Fruit fly (Drosophila melanogaster) whole organism, embryonic: Measurements from ENCODE around the gene Orp8.

ENCODE experiments used
- Atf-2 ChIP-seq: fragments of 200-800 bp; sonication (Bioruptor generic); optimal IDR thresholded peaks from 2 replicates; lab custom pipeline; 2016; ENCODE audit warnings: missing biosample characterization, missing genetic modification characterization
- Bdp1 ChIP-seq: fragments of 200-800 bp; sonication (Bioruptor generic); optimal IDR thresholded peaks from 3 replicates; lab custom pipeline; 2016; ENCODE audit warnings: missing biosample characterization, missing genetic modification characterization
- CG10147 ChIP-seq: fragments of 200-800 bp; sonication (Bioruptor generic); optimal IDR thresholded peaks from 2 replicates; lab custom pipeline; 2019; ENCODE audit warnings: missing biosample characterization, mild to moderate bottlenecking, missing genetic modification characterization, moderate library complexity
- CG12071 ChIP-seq: fragments of 200-800 bp; sonication (Bioruptor generic); optimal IDR thresholded peaks from 3 replicates; lab custom pipeline; 2018; ENCODE audit warnings: missing biosample characterization, mild to moderate bottlenecking, missing genetic modification characterization
- CG14014 ChIP-seq: fragments of 200-800 bp; sonication (Bioruptor generic); IDR thresholded peaks from 2 replicates; pipeline ENCODE4 v1.3.6; 2022; ENCODE audit warnings: missing biosample characterization, missing genetic modification characterization
- CG15696 ChIP-seq: fragments of 200-800 bp; sonication (Bioruptor generic); optimal IDR thresholded peaks from 2 replicates; lab custom pipeline; 2019; ENCODE audit warnings: missing biosample characterization, mild to moderate bottlenecking, missing genetic modification characterization, moderate library complexity
- CG1603 ChIP-seq: fragments of 200-800 bp; sonication (Bioruptor generic); optimal IDR thresholded peaks from 2 replicates; lab custom pipeline; 2019; ENCODE audit warnings: missing biosample characterization, mild to moderate bottlenecking, missing genetic modification characterization, moderate library complexity
- CG17186 ChIP-seq: fragments of 200-800 bp; sonication (Bioruptor generic); optimal IDR thresholded peaks from 3 replicates; lab custom pipeline; 2017; ENCODE audit warnings: missing biosample characterization, missing genetic modification reagents, missing genetic modification characterization
- CG2199 ChIP-seq: fragments of 200-800 bp; sonication (Bioruptor generic); IDR thresholded peaks from 3 replicates; pipeline ENCODE4 v1.3.6; 2022; ENCODE audit warnings: missing biosample characterization, missing genetic modification characterization
- CG31388 ChIP-seq: fragments of 200-800 bp; sonication (Bioruptor generic); optimal IDR thresholded peaks from 2 replicates; lab custom pipeline; 2016; ENCODE audit warnings: missing biosample characterization, missing genetic modification characterization
- CG3407 ChIP-seq: fragments of 200-800 bp; sonication (Bioruptor generic); optimal IDR thresholded peaks from 2 replicates; lab custom pipeline; 2018; ENCODE audit warnings: missing biosample characterization, mild to moderate bottlenecking, missing genetic modification characterization
- CG4282 ChIP-seq: fragments of 200-800 bp; sonication (Bioruptor generic); optimal IDR thresholded peaks from 2 replicates; lab custom pipeline; 2016; ENCODE audit warnings: missing biosample characterization, missing genetic modification characterization
- CG4707 ChIP-seq: fragments of 200-800 bp; sonication (Bioruptor generic); optimal IDR thresholded peaks from 2 replicates; lab custom pipeline; 2018; ENCODE audit warnings: missing biosample characterization, mild to moderate bottlenecking, missing genetic modification characterization, moderate library complexity
- CG9797 ChIP-seq: fragments of 200-800 bp; sonication (Bioruptor generic); optimal IDR thresholded peaks from 3 replicates; lab custom pipeline; 2018; ENCODE audit warnings: missing biosample characterization, mild to moderate bottlenecking, missing genetic modification characterization
- D ChIP-seq, 2 experiments: fragments of 200-800 bp in 1 of 2; fragments of >200 bp in 1 of 2; sonication (Bioruptor generic) in 1 of 2; optimal IDR thresholded peaks; 2 replicates in 1 of 2; 3 replicates in 1 of 2; lab custom pipeline; 2017; ENCODE audit warnings: mild to moderate bottlenecking in 1 of 2, missing biosample characterization in 1 of 2, missing genetic modification characterization in 1 of 2, missing genetic modification reagents in 1 of 2
- D19A ChIP-seq: fragments of 200-800 bp; optimal IDR thresholded peaks from 3 replicates; lab custom pipeline; 2019; ENCODE audit warnings: missing biosample characterization, mild to moderate bottlenecking, missing genetic modification characterization, moderate library complexity
- Ets65A ChIP-seq: fragments of 200-800 bp; sonication (Bioruptor generic); peaks from one replicate; lab custom pipeline; 2016; ENCODE audit warnings: missing biosample characterization, missing genetic modification characterization
- Gug ChIP-seq: fragments of 200-800 bp; sonication (Bioruptor generic); IDR thresholded peaks from 4 replicates; pipeline ENCODE4 v1.3.6; 2022; ENCODE audit warnings: missing biosample characterization, missing genetic modification characterization
- HLH4C ChIP-seq: fragments of 200-800 bp; sonication (Bioruptor generic); IDR thresholded peaks from 3 replicates; pipeline ENCODE4 v1.3.6; 2022; ENCODE audit warnings: missing biosample characterization, missing genetic modification characterization; ENCODE audit not compliant: partially characterized antibody
- HmgD ChIP-seq: fragments of 200-800 bp; sonication (Bioruptor generic); optimal IDR thresholded peaks from 3 replicates; lab custom pipeline; 2016; ENCODE audit warnings: missing biosample characterization, missing genetic modification characterization
- Mes4 ChIP-seq: fragments of 200-800 bp; sonication (Bioruptor generic); optimal IDR thresholded peaks from 2 replicates; lab custom pipeline; 2016; ENCODE audit warnings: missing biosample characterization, missing genetic modification characterization
- NC2α ChIP-seq: fragments of 200-800 bp; sonication (Bioruptor generic); optimal IDR thresholded peaks from 2 replicates; lab custom pipeline; 2016; ENCODE audit warnings: missing biosample characterization, missing genetic modification characterization
- NFAT ChIP-seq: fragments of 200-800 bp; sonication (Bioruptor generic); IDR thresholded peaks from 2 replicates; pipeline ENCODE4 v1.3.6; 2022; ENCODE audit warnings: missing biosample characterization, missing genetic modification characterization
- Nf-YA ChIP-seq: fragments of 200-800 bp; sonication (Bioruptor generic); IDR thresholded peaks from 2 replicates; pipeline ENCODE4 v1.3.6; 2022; ENCODE audit warnings: missing biosample characterization, missing genetic modification characterization
- Sox102F ChIP-seq: fragments of 200-800 bp; sonication (Bioruptor generic); optimal IDR thresholded peaks from 2 replicates; lab custom pipeline; 2018; ENCODE audit warnings: missing biosample characterization, mild to moderate bottlenecking, missing genetic modification characterization, moderate library complexity
- YL-1 ChIP-seq: fragments of 200-800 bp; sonication (Bioruptor generic); optimal IDR thresholded peaks from 3 replicates; lab custom pipeline; 2017; ENCODE audit warnings: missing biosample characterization, mild to moderate bottlenecking, missing genetic modification characterization
- bcd ChIP-seq: fragments of 200-800 bp; sonication (Bioruptor generic); optimal IDR thresholded peaks from 2 replicates; lab custom pipeline; 2017; ENCODE audit warnings: missing biosample characterization, mild to moderate bottlenecking, missing genetic modification characterization
- dmrt11E ChIP-seq: fragments of 200-800 bp; sonication (Bioruptor generic); optimal IDR thresholded peaks from 3 replicates; lab custom pipeline; 2018; ENCODE audit warnings: missing biosample characterization, mild to moderate bottlenecking, missing genetic modification characterization, moderate library complexity
- eve ChIP-seq, 2 experiments: fragments of >200 bp; optimal IDR thresholded peaks; 2 replicates each; lab custom pipeline; 2017; ENCODE audit warnings: missing biosample characterization in 2 of 2, missing genetic modification characterization in 2 of 2
- fd102C ChIP-seq: fragments of 200-800 bp; sonication (Bioruptor generic); optimal IDR thresholded peaks from 2 replicates; lab custom pipeline; 2018; ENCODE audit warnings: missing biosample characterization, mild to moderate bottlenecking, missing genetic modification characterization, moderate library complexity
- fd96Cb ChIP-seq: fragments of 200-800 bp; sonication (Bioruptor generic); optimal IDR thresholded peaks from 2 replicates; lab custom pipeline; 2018; ENCODE audit warnings: missing biosample characterization, mild to moderate bottlenecking, missing genetic modification characterization, moderate library complexity
- fu2 ChIP-seq: fragments of 200-800 bp; sonication (Bioruptor generic); optimal IDR thresholded peaks from 2 replicates; lab custom pipeline; 2016; ENCODE audit warnings: missing biosample characterization, missing genetic modification characterization
- grn ChIP-seq: fragments of 200-800 bp; sonication (Bioruptor generic); optimal IDR thresholded peaks from 3 replicates; lab custom pipeline; 2017; ENCODE audit warnings: missing biosample characterization, missing genetic modification characterization
- gt ChIP-seq: fragments of 200-800 bp; sonication (Bioruptor generic); IDR thresholded peaks from 2 replicates; pipeline ENCODE4 v1.3.6; 2022; ENCODE audit warnings: missing biosample characterization, missing genetic modification characterization
- hbn ChIP-seq: fragments of 200-800 bp; sonication (Bioruptor generic); IDR thresholded peaks from 2 replicates; pipeline ENCODE4 v1.3.6; 2022; ENCODE audit warnings: missing biosample characterization, missing genetic modification characterization; ENCODE audit not compliant: partially characterized antibody
- her ChIP-seq: fragments of 200-800 bp; sonication (Bioruptor generic); optimal IDR thresholded peaks from 2 replicates; lab custom pipeline; 2016; ENCODE audit warnings: missing biosample characterization, missing genetic modification characterization
- hkb ChIP-seq, 2 experiments: fragments of 200-800 bp in 1 of 2; fragments of >200 bp in 1 of 2; sonication (Bioruptor generic) in 1 of 2; IDR thresholded peaks in 1 of 2; optimal IDR thresholded peaks in 1 of 2; 2 replicates each; pipeline versions ENCODE4 v1.3.6 to Lab custom; 2017 to 2022; ENCODE audit warnings: missing biosample characterization in 1 of 2, missing genetic modification characterization in 1 of 2
- lab ChIP-seq: fragments of 200-800 bp; sonication (Bioruptor generic); optimal IDR thresholded peaks from 3 replicates; lab custom pipeline; 2017; ENCODE audit warnings: missing biosample characterization, missing genetic modification characterization, mild to moderate bottlenecking, moderate library complexity, missing genetic modification reagents
- maf-S ChIP-seq: fragments of 200-800 bp; sonication (Bioruptor generic); optimal IDR thresholded peaks from 2 replicates; lab custom pipeline; 2016; ENCODE audit warnings: missing biosample characterization, missing genetic modification characterization
- pfk ChIP-seq: fragments of 200-800 bp; sonication (Bioruptor generic); optimal IDR thresholded peaks from 2 replicates; lab custom pipeline; 2018; ENCODE audit warnings: missing biosample characterization, mild to moderate bottlenecking, missing genetic modification characterization, moderate library complexity
- pita ChIP-seq: fragments of 200-800 bp; sonication (Bioruptor generic); optimal IDR thresholded peaks from 2 replicates; lab custom pipeline; 2017; ENCODE audit warnings: missing biosample characterization, mild to moderate bottlenecking, missing genetic modification characterization
- prd ChIP-seq, 3 experiments: fragments of >200 bp in 2 of 3; fragments of 200-800 bp in 1 of 3; sonication (Bioruptor generic) in 1 of 3; optimal IDR thresholded peaks in 2 of 3; IDR thresholded peaks in 1 of 3; 2 replicates in 2 of 3; 3 replicates in 1 of 3; pipeline versions ENCODE4 v1.3.6 to Lab custom; 2017 to 2022; ENCODE audit warnings: missing biosample characterization in 1 of 3, missing genetic modification characterization in 1 of 3
- tna ChIP-seq: fragments of 200-800 bp; sonication (Bioruptor generic); IDR thresholded peaks from 2 replicates; pipeline ENCODE4 v1.3.6; 2022; ENCODE audit warnings: missing biosample characterization, missing genetic modification characterization; ENCODE audit not compliant: partially characterized antibody
- tup ChIP-seq: fragments of 200-800 bp; sonication (Bioruptor generic); optimal IDR thresholded peaks from 2 replicates; lab custom pipeline; 2016; ENCODE audit warnings: missing biosample characterization, mild to moderate bottlenecking, missing genetic modification characterization, moderate library complexity
- twi ChIP-seq: fragments of 200-800 bp; optimal IDR thresholded peaks from 2 replicates; lab custom pipeline; 2019; ENCODE audit warnings: missing biosample characterization, mild to moderate bottlenecking, missing genetic modification characterization, moderate library complexity
- unpg ChIP-seq: fragments of 200-800 bp; sonication (Bioruptor generic); optimal IDR thresholded peaks from 3 replicates; lab custom pipeline; 2018; ENCODE audit warnings: missing biosample characterization, mild to moderate bottlenecking, missing genetic modification characterization, moderate library complexity
- wdn ChIP-seq: fragments of 200-800 bp; sonication (Bioruptor generic); IDR thresholded peaks from 2 replicates; pipeline ENCODE4 v1.3.6; 2022; ENCODE audit warnings: missing biosample characterization, missing genetic modification characterization
- wek ChIP-seq: fragments of 200-800 bp; sonication (Bioruptor generic); optimal IDR thresholded peaks from 3 replicates; lab custom pipeline; 2018; ENCODE audit warnings: missing biosample characterization, mild to moderate bottlenecking, missing genetic modification characterization, moderate library complexity

Orp8 gene

dm6 chr3R:20276012-20276411 lies 33.1 kb upstream of the Orp8 start (continued):
- TF ChIP-seq maf-S (GFP tag; lab: Kevin White, UChicago) (no peak), Mes4 (peak; percentile 28), prd (optimal IDR thresholded peaks at IDR 0.05; lab: Kevin White, UChicago) (no peak), prd (GFP tag; IDR thresholded peaks at IDR 0.05; lab: Robert Waterston, UW) (no peak; the same call in 2 of the 3 replicates), HLH4C (GFP tag; lab: Robert Waterston, UW) (no peak), Atf-2 (GFP tag; lab: Kevin White, UChicago) (peak; percentile 8), hkb (optimal IDR thresholded peaks at IDR 0.05; lab: Kevin White, UChicago) (no peak), hkb (GFP tag; IDR thresholded peaks at IDR 0.05; lab: Robert Waterston, UW) (peak; percentile 23; the same call in 1 of the 2 replicates), NC2α (GFP tag; lab: Kevin White, UChicago) (peak; percentile 19), wdn (GFP tag; lab: Robert Waterston, UW) (no peak), fd96Cb (no peak), dmrt11E (tag; lab: Kevin White, UChicago) (peak; percentile 57), YL-1 (peak; percentile 21), D (optimal IDR thresholded peaks at IDR 0.05; lab: Kevin White, UChicago) (no peak), D (GFP tag; optimal IDR thresholded peaks at IDR 0.05; lab: Kevin White, UChicago) (peak; percentile 46), CG9797 (GFP tag; lab: Kevin White, UChicago) (no peak), unpg (GFP tag; lab: Kevin White, UChicago) (no peak), grn (GFP tag; lab: Kevin White, UChicago) (no peak), fu2 (GFP tag; lab: Kevin White, UChicago) (no peak), her (GFP tag; lab: Kevin White, UChicago) (peak; percentile 46), CG12071 (GFP tag; lab: Kevin White, UChicago) (no peak), Bdp1 (GFP tag; lab: Kevin White, UChicago) (peak; percentile 23)
- TF ChIP-seq, all 482 proteins: peak for 86

- peak; percentile 13 for TF ChIP-seq D19A (tag; lab: Kevin White, UChicago)
- peak; percentile 65 for TF ChIP-seq CG15696 (tag; lab: Kevin White, UChicago)
- TF ChIP-seq eve (GFP tag; optimal IDR thresholded peaks at IDR 0.05; lab: Kevin White, UChicago): peak in 1 of 2 experiments; percentile 30
- no peak for TF ChIP-seq unpg (GFP tag; lab: Kevin White, UChicago)
- TF ChIP-seq grn (GFP tag; lab: Kevin White, UChicago): peak; percentile 21
- TF ChIP-seq CG10147 (GFP tag; lab: Kevin White, UChicago): no peak
- peak; percentile 13 for TF ChIP-seq CG4707
- TF ChIP-seq CG3407: peak; percentile 12
- no peak for TF ChIP-seq bcd (GFP tag; lab: Kevin White, UChicago)
- no peak for TF ChIP-seq tna (GFP tag; lab: Robert Waterston, UW)
- 0 out of 2 replicates have a peak, but pooled peaks have one; percentile 40 for TF ChIP-seq Nf-YA (GFP tag; lab: Robert Waterston, UW)
- no peak for TF ChIP-seq pfk (GFP tag; lab: Kevin White, UChicago)
- peak; percentile 45 for TF ChIP-seq wek (GFP tag; lab: Kevin White, UChicago)
- TF ChIP-seq CG4282: no peak
- no peak for TF ChIP-seq HmgD (GFP tag; lab: Kevin White, UChicago)
- no peak for TF ChIP-seq gt (GFP tag; lab: Robert Waterston, UW)
- peak; percentile 6 for TF ChIP-seq lab (GFP tag; lab: Kevin White, UChicago)
- TF ChIP-seq Ets65A (GFP tag; lab: Kevin White, UChicago): peak; percentile 21
- TF ChIP-seq hbn (GFP tag; lab: Robert Waterston, UW): no peak
- TF ChIP-seq CG2199 (GFP tag; lab: Robert Waterston, UW): 0 out of 3 replicates have a peak, but pooled peaks have one; percentile 33
- TF ChIP-seq CG17186 (GFP tag; lab: Kevin White, UChicago): no peak
- TF ChIP-seq NFAT: no peak
- TF ChIP-seq CG31388 (GFP tag; lab: Kevin White, UChicago): no peak
- TF ChIP-seq pita (GFP tag; lab: Kevin White, UChicago): no peak
- TF ChIP-seq CG14014 (GFP tag; lab: Robert Waterston, UW): no peak
- TF ChIP-seq tup (GFP tag; lab: Kevin White, UChicago): no peak
- no peak for TF ChIP-seq Gug (GFP tag; lab: Robert Waterston, UW)
- peak; percentile 29 for TF ChIP-seq CG1603 (tag; lab: Kevin White, UChicago)
- peak; percentile 8 for TF ChIP-seq twi (tag; lab: Kevin White, UChicago)
- TF ChIP-seq fd102C: peak; percentile 1
- no peak for TF ChIP-seq Sox102F
These were observed 32.4 kb upstream of the Orp8 start for dm6 chr3R:20276760-20277159.
